Worm (Caenorhabditis elegans) whole organism, early embryonic: ENCODE results near the gene ZK1073.1.

ENCODE experiments used
- B0310.2 ChIP-seq: sonication (generic microtip); optimal IDR thresholded peaks from 2 replicates; lab custom pipeline; 2016; ENCODE audit warnings: mild to moderate bottlenecking, missing genetic modification characterization, missing compliant biosample characterization
- F13C5.2 ChIP-seq: sonication (generic microtip); optimal IDR thresholded peaks from 2 replicates; lab custom pipeline; 2017; ENCODE audit warnings: mild to moderate bottlenecking, missing genetic modification characterization, inconsistent platforms, missing compliant biosample characterization
- aly-1 ChIP-seq: sonication (generic microtip); optimal IDR thresholded peaks from 2 replicates; lab custom pipeline; 2016; ENCODE audit warnings: missing genetic modification characterization, missing compliant biosample characterization
- ama-1 ChIP-seq: fragments of 150-350 bp; optimal IDR thresholded peaks from 2 replicates; lab custom pipeline; 2014
- ceh-36 ChIP-seq: sonication (generic microtip); optimal IDR thresholded peaks from 2 replicates; lab custom pipeline; 2016; ENCODE audit warnings: missing genetic modification characterization, inconsistent platforms, missing compliant biosample characterization
- flt-1 ChIP-seq: fragments of 200-800 bp; sonication (Bioruptor generic); IDR thresholded peaks from 2 replicates; pipeline ENCODE4 v1.3.6; 2022; ENCODE audit warnings: missing genetic modification characterization, missing compliant biosample characterization
- hmbx-1 ChIP-seq: sonication (generic microtip); optimal IDR thresholded peaks from 2 replicates; lab custom pipeline; 2016; ENCODE audit warnings: mild to moderate bottlenecking, missing genetic modification characterization, missing compliant biosample characterization
- hmg-4 ChIP-seq: fragments of 200-800 bp; sonication (Bioruptor generic); optimal IDR thresholded peaks from 2 replicates; lab custom pipeline; 2018; ENCODE audit warnings: mild to moderate bottlenecking, missing genetic modification characterization, missing compliant biosample characterization
- pes-1 ChIP-seq: fragments of 200-800 bp; sonication (Bioruptor generic); IDR thresholded peaks from 2 replicates; pipeline ENCODE4 v1.3.6; 2022; ENCODE audit warnings: missing genetic modification reagents, missing genetic modification characterization, missing compliant biosample characterization
- scrt-1 ChIP-seq: fragments of 200-800 bp; sonication (Bioruptor generic); IDR thresholded peaks from 2 replicates; pipeline ENCODE4 v1.3.6; 2022; ENCODE audit warnings: missing genetic modification characterization, missing compliant biosample characterization
- sea-1 ChIP-seq: fragments of 200-800 bp; sonication (Bioruptor generic); conservative IDR thresholded peaks from 2 replicates; pipeline ENCODE4 v1.3.6; 2022; ENCODE audit warnings: missing genetic modification characterization, missing compliant biosample characterization
- tra-4 ChIP-seq: sonication (generic microtip); optimal IDR thresholded peaks from 2 replicates; lab custom pipeline; 2017; ENCODE audit warnings: missing genetic modification characterization, missing compliant biosample characterization

ce11 chrX:16082024-16082423 is 46.6 kb downstream of the ZK1073.1 start, which contains the start of gene idpp-14:
- TF ChIP-seq B0310.2 (tag; lab: Kevin White, UChicago) (no peak), flt-1 (GFP tag; lab: Robert Waterston, UW) (no peak), ama-1 (lab: Kevin White, UChicago) (no peak), hmbx-1 (tag; lab: Kevin White, UChicago) (no peak), hmg-4 (GFP tag; lab: Kevin White, UChicago) (no peak), F13C5.2 (tag; lab: Kevin White, UChicago) (no peak), sea-1 (GFP tag; lab: Robert Waterston, UW) (no peak), ceh-36 (no peak), tra-4 (tag; lab: Kevin White, UChicago) (no peak), pes-1 (GFP tag; lab: Robert Waterston, UW) (no peak), scrt-1 (no peak), aly-1 (tag; lab: Kevin White, UChicago) (no peak)
